Worm (Caenorhabditis elegans) whole organism, L4 larva: ENCODE results near the gene C09G4.4.

ENCODE experiments used
- R02D3.7 ChIP-seq: fragments of 150-350 bp; sonication (generic microtip); optimal IDR thresholded peaks from 3 replicates; lab custom pipeline; 2014; ENCODE audit warnings: missing biosample characterization, missing genetic modification characterization
- T20F7.1 ChIP-seq: fragments of 200-800 bp; sonication (Bioruptor generic); optimal IDR thresholded peaks from 2 replicates; lab custom pipeline; 2018; ENCODE audit warnings: mild to moderate bottlenecking, missing genetic modification characterization, missing compliant biosample characterization
- Y75B8A.6 ChIP-seq: fragments of 200-800 bp; sonication (Bioruptor generic); IDR thresholded peaks from 2 replicates; pipeline ENCODE4 v1.3.6; 2022; ENCODE audit warnings: missing genetic modification reagents, missing genetic modification characterization, missing compliant biosample characterization
- aha-1 ChIP-seq: fragments of 150-350 bp; peaks from one replicate; lab custom pipeline; 2014; ENCODE audit warnings: missing biosample characterization, missing genetic modification characterization
- ama-1 ChIP-seq: fragments of 150-350 bp; optimal IDR thresholded peaks from 2 replicates; lab custom pipeline; 2014; ENCODE audit warnings: inconsistent platforms, mixed read lengths
- cey-2 ChIP-seq: sonication (generic microtip); optimal IDR thresholded peaks from 3 replicates; lab custom pipeline; 2017; ENCODE audit warnings: missing genetic modification characterization, mild to moderate bottlenecking, missing compliant biosample characterization, antibody characterized with exemption, borderline replicate concordance; ENCODE audit not compliant: insufficient read depth
- dmd-8 ChIP-seq: fragments of 200-800 bp; sonication (Bioruptor generic); IDR thresholded peaks from 2 replicates; pipeline ENCODE4 v1.3.6; 2022; ENCODE audit warnings: missing genetic modification characterization, missing compliant biosample characterization
- dve-1 ChIP-seq: sonication (generic microtip); optimal IDR thresholded peaks from 2 replicates; lab custom pipeline; 2017; ENCODE audit warnings: antibody characterized with exemption, mild to moderate bottlenecking, missing genetic modification characterization, missing compliant biosample characterization; ENCODE audit not compliant: insufficient read depth
- gei-8 ChIP-seq: fragments of 200-800 bp; sonication (Bioruptor generic); optimal IDR thresholded peaks from 2 replicates; lab custom pipeline; 2018; ENCODE audit warnings: mild to moderate bottlenecking, missing genetic modification characterization, missing compliant biosample characterization
- hmg-1.1 ChIP-seq: fragments of 200-800 bp; sonication (Bioruptor generic); IDR thresholded peaks from 2 replicates; pipeline ENCODE4 v1.3.6; 2022; ENCODE audit warnings: missing genetic modification reagents, missing genetic modification characterization, missing compliant biosample characterization
- lin-13 ChIP-seq: fragments of 150-350 bp; optimal IDR thresholded peaks from 2 replicates; lab custom pipeline; 2014; ENCODE audit warnings: missing biosample characterization, missing genetic modification reagents, missing genetic modification characterization
- lin-15B ChIP-seq: fragments of 150-350 bp; sonication (generic microtip); optimal IDR thresholded peaks from 3 replicates; lab custom pipeline; 2014; ENCODE audit warnings: missing biosample characterization, missing genetic modification characterization
- lin-38 ChIP-seq: fragments of 200-800 bp; sonication (Bioruptor generic); IDR thresholded peaks from 2 replicates; pipeline ENCODE4 v1.3.6; 2022; ENCODE audit warnings: missing genetic modification reagents, missing genetic modification characterization, missing compliant biosample characterization
- lsy-2 ChIP-seq, 2 experiments: fragments of 150-350 bp in 1 of 2; sonication (generic microtip) in 1 of 2; optimal IDR thresholded peaks; 2 replicates each; lab custom pipeline; 2014 to 2017; ENCODE audit warnings: missing biosample characterization in 2 of 2, missing genetic modification characterization in 2 of 2
- madf-5 ChIP-seq, 2 experiments: fragments of 200-800 bp; sonication (Bioruptor generic); IDR thresholded peaks; 2 replicates each; pipeline ENCODE4 v1.3.6; 2022; ENCODE audit warnings: missing compliant biosample characterization in 2 of 2, missing genetic modification characterization in 2 of 2
- mep-1 ChIP-seq: fragments of 150-350 bp; sonication (generic microtip); optimal IDR thresholded peaks from 3 replicates; lab custom pipeline; 2014; ENCODE audit warnings: missing biosample characterization, missing genetic modification characterization
- nhr-102 ChIP-seq: sonication (generic microtip); optimal IDR thresholded peaks from 2 replicates; lab custom pipeline; 2016; ENCODE audit warnings: mild to moderate bottlenecking, missing genetic modification characterization, moderate library complexity, missing compliant biosample characterization
- nhr-11 ChIP-seq: fragments of 150-350 bp; optimal IDR thresholded peaks from 2 replicates; lab custom pipeline; 2014; ENCODE audit warnings: missing biosample characterization, missing genetic modification characterization
- nhr-237 ChIP-seq: sonication (generic microtip); optimal IDR thresholded peaks from 2 replicates; lab custom pipeline; 2017; ENCODE audit warnings: missing biosample characterization, missing genetic modification characterization
- nhr-48 ChIP-seq: sonication (generic microtip); optimal IDR thresholded peaks from 2 replicates; lab custom pipeline; 2016; ENCODE audit warnings: mild to moderate bottlenecking, missing genetic modification characterization, missing compliant biosample characterization
- pha-4 ChIP-seq, 2 experiments: fragments of 150-350 bp in 1 of 2; fragments of 200-800 bp in 1 of 2; sonication (Bioruptor generic) in 1 of 2; IDR thresholded peaks in 1 of 2; optimal IDR thresholded peaks in 1 of 2; 2 replicates each; pipeline versions ENCODE4 v1.3.6 to Lab custom; 2014 to 2022; ENCODE audit warnings: missing genetic modification characterization in 2 of 2, missing genetic modification reagents in 2 of 2, missing biosample characterization in 1 of 2, missing compliant biosample characterization in 1 of 2
- php-3 ChIP-seq: fragments of 200-800 bp; sonication (Bioruptor generic); IDR thresholded peaks from 2 replicates; pipeline ENCODE4 v1.3.6; 2022; ENCODE audit warnings: missing genetic modification reagents, missing genetic modification characterization, missing compliant biosample characterization
- saeg-2 ChIP-seq: fragments of 200-800 bp; sonication (Bioruptor generic); IDR thresholded peaks from 2 replicates; pipeline ENCODE4 v1.3.6; 2022; ENCODE audit warnings: missing genetic modification reagents, missing genetic modification characterization, missing compliant biosample characterization
- sdz-12 ChIP-seq: fragments of 200-800 bp; sonication (Bioruptor generic); optimal IDR thresholded peaks from 2 replicates; lab custom pipeline; 2018; ENCODE audit warnings: mild to moderate bottlenecking, missing genetic modification characterization, missing compliant biosample characterization
- tag-97 ChIP-seq: fragments of 200-800 bp; sonication (Bioruptor generic); IDR thresholded peaks from 2 replicates; pipeline ENCODE4 v1.3.6; 2022; ENCODE audit warnings: missing genetic modification characterization, missing compliant biosample characterization
- unc-130 ChIP-seq: sonication (generic microtip); optimal IDR thresholded peaks from 2 replicates; lab custom pipeline; 2016; ENCODE audit warnings: missing genetic modification reagents, missing genetic modification characterization, missing compliant biosample characterization
- unc-62 ChIP-seq, 3 experiments: fragments of 150-350 bp in 1 of 3; sonication (generic microtip); optimal IDR thresholded peaks in 2 of 3; peaks in 1 of 3; 1 replicate in 1 of 3; 2 replicates in 2 of 3; lab custom pipeline; 2014 to 2017; ENCODE audit warnings: missing biosample characterization in 3 of 3, missing genetic modification characterization in 3 of 3, missing genetic modification reagents in 3 of 3, missing genotype in 1 of 3
- zip-11 ChIP-seq: fragments of 200-800 bp; sonication (Bioruptor generic); IDR thresholded peaks from 2 replicates; pipeline ENCODE4 v1.3.6; 2022; ENCODE audit warnings: missing genetic modification characterization, missing compliant biosample characterization
- zip-2 ChIP-seq: fragments of 150-350 bp; optimal IDR thresholded peaks from 2 replicates; lab custom pipeline; 2014; ENCODE audit warnings: missing biosample characterization, missing genetic modification characterization
- ztf-11 ChIP-seq: fragments of 150-350 bp; optimal IDR thresholded peaks from 2 replicates; lab custom pipeline; 2014; ENCODE audit warnings: missing biosample characterization, missing genetic modification characterization

Gene C09G4.4

DNA sequence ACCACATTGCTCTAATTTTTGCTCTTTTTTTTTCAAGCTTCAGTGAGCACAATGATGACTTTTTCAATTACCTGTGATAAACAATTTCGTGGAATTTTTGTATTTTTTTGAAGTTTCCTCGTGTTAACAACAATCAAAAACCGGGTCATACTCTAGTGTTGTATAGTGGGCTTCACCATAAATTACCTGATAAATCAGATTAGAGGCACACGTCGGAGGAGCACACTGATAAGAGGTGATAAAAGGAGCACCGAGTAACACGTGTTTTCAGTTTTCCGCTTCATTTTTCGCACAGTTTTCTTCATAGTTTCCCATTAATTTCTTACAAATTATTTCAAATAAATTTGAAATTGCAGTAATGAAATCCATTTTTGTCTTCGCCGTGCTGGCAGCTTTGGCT, 31.5 kb upstream of the C09G4.4 start, which contains the start of gene spp-8 (continued):
- TF ChIP-seq pha-4 (GFP tag; IDR thresholded peaks at IDR 0.05; lab: Robert Waterston, UW): peak; percentile 45; the same call in 1 of the 2 replicates
- TF ChIP-seq pha-4 (tag; optimal IDR thresholded peaks at IDR 0.05; lab: Kevin White, UChicago): no peak
- TF ChIP-seq tag-97 (GFP tag; lab: Robert Waterston, UW): no peak
- no peak for TF ChIP-seq zip-11 (GFP tag; lab: Robert Waterston, UW)
- no peak for TF ChIP-seq R02D3.7 (tag; lab: Kevin White, UChicago)
- peak; percentile 15 for TF ChIP-seq nhr-102 (tag; lab: Kevin White, UChicago)
- peak; percentile 80 for TF ChIP-seq dve-1 (tag; lab: Kevin White, UChicago)

DNA sequence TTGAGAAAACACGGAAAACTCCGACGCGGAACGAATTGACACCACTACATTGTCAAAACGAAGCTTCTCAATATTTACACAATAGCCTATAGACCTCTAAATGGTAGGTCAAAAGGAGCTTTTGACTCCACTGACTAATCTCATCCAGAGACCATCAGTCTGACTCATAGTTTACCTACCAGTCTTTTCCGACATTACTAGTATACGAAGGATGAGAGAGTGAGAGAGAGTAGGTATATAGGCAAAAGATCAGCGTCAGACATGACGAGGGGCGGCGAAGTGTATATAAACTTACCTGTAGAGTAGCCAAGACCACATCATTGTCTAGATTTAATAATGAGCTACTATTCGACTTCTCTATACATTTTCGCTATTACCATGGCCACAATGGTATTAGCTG, 25.6 kb upstream of the C09G4.4 start, which contains the start of gene srlf-3:
TSS of gene srlf-3 (plus strand) at position 301 of the 400 bp plus-strand sequence.
- TF ChIP-seq aha-1 (tag; lab: Kevin White, UChicago): peak; percentile 54
- no peak for TF ChIP-seq tag-97 (GFP tag; lab: Robert Waterston, UW)

DNA sequence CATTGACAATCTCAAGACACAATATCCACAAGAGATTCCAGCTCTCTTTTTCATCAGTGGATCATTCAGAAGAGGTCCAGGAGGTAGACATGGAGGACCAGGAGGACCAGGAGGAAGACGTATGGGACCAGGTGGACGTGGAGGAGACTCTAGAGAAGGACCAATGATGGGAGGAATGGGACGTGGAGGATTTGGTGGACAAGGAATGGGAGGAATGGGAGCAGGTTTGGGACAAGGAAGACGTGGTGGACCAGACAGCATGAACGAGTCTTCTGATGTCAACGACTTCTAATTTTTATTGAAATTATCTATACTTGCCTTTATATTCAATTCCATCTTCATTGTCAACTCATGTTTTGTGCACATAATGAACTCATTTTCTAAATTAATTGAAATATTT, 24.7 kb upstream of the C09G4.4 start:
- peak; percentile 92 for TF ChIP-seq aha-1 (tag; lab: Kevin White, UChicago)
- no peak for TF ChIP-seq nhr-11 (tag; lab: Kevin White, UChicago)

DNA sequence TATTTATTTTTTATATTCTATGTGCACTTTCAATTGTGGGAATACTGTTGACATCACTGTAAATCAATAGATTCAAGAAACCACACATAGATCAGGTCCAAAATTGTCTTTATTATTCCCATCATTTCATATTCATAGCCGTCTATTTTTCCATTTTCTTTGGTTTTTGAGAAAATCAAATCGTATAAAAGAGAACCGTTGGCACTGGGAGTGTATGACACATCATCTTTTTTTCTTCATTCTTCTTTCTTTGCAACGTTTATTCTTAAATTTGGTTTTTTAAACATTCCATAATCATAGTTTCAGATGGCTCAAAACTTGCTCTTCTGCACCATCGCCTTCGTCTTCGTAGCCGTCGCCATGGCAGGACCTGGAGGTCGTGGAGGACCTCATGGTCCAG, 22.9 kb upstream of the C09G4.4 start, which contains the start of gene srlf-2:
TSS of gene srlf-2 (plus strand) at position 301 of the 400 bp plus-strand sequence.
- TF ChIP-seq lin-38 (GFP tag; lab: Robert Waterston, UW) (no peak), cey-2 (tag; lab: Kevin White, UChicago) (no peak), unc-62 (GFP tag; optimal IDR thresholded peaks at IDR 0.05 in 1 of 2; lab: Kevin White, UChicago) (no peak), unc-62 (tag; optimal IDR thresholded peaks at IDR 0.05; lab: Kevin White, UChicago) (no peak), hmg-1.1 (no peak), php-3 (no peak), sdz-12 (GFP tag; lab: Kevin White, UChicago) (no peak)
- TF ChIP-seq, all 104 proteins: peak for 0

DNA sequence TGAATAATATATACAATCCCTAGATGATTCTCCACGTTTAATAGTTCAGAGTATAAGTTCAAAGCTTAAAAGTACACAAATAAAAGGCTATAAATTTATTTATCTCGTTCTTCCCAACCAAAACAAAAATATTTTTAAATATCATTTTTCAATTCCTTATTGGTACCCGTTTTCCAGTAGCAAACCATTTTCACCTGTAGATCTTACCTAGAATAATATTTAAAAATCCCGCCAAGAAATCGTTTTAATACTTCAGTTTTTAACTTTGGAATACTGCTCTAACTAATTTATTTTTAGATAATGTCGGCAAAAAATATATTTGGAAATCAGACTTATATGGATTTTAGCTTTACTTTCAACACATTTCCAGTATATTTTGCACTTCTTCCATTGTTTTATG, 20.5 kb upstream of the C09G4.4 start, which contains the start of gene sru-7:
TSS of gene sru-7 (plus strand) at position 301 of the 400 bp plus-strand sequence.
- TF ChIP-seq hmg-1.1 (no peak), T20F7.1 (no peak), unc-62 (GFP tag; optimal IDR thresholded peaks at IDR 0.05 in 1 of 2; lab: Kevin White, UChicago) (no peak), unc-62 (tag; optimal IDR thresholded peaks at IDR 0.05; lab: Kevin White, UChicago) (no peak), madf-5 (GFP tag; IDR thresholded peaks at IDR 0.05; lab: Robert Waterston, UW) (no peak), nhr-237 (tag; lab: Kevin White, UChicago) (no peak), lin-15B (tag; lab: Kevin White, UChicago) (no peak), mep-1 (tag; lab: Kevin White, UChicago) (no peak), saeg-2 (GFP tag; lab: Robert Waterston, UW) (no peak), dmd-8 (GFP tag; lab: Robert Waterston, UW) (no peak), zip-11 (GFP tag; lab: Robert Waterston, UW) (no peak)

DNA sequence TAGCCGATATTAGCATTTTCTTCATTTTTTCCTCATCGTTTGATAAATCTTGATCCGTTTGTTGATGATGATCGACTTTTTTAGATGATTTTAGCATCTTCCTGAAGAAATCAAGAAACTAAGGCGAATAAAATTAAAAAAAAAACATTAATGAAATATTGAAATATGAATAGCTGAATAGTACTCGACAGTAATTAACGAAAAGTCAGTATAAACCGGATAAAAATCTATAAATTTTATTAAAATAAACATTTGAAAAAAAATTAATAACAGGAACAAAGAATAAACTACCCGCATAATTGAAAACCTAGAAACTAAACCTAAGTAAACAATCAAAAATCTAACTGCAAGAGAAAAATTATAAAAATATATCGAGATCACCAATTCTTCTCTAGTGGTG, 16.5 kb upstream of the C09G4.4 start, which contains the start of gene C28C12.12:
TSS of gene C28C12.12 (minus strand) at position 101 of the 400 bp plus-strand sequence.
- TF ChIP-seq mep-1 (tag; lab: Kevin White, UChicago) (no peak), zip-2 (tag; lab: Kevin White, UChicago) (no peak), nhr-48 (tag; lab: Kevin White, UChicago) (no peak), dmd-8 (GFP tag; lab: Robert Waterston, UW) (no peak), ztf-11 (tag; lab: Kevin White, UChicago) (no peak), ama-1 (no peak), gei-8 (GFP tag; lab: Kevin White, UChicago) (no peak), lin-13 (GFP tag; lab: Kevin White, UChicago) (no peak), madf-5 (GFP tag; IDR thresholded peaks at IDR 0.05; lab: Robert Waterston, UW) (no peak), unc-130 (GFP tag; lab: Kevin White, UChicago) (no peak), Y75B8A.6 (GFP tag; lab: Robert Waterston, UW) (no peak), lsy-2 (tag; optimal IDR thresholded peaks at IDR 0.05; lab: Kevin White, UChicago) (no peak)
